Worm (Caenorhabditis elegans): ENCODE measurements around the gene M02G9.4.

The M02G9.4 gene

DNA sequence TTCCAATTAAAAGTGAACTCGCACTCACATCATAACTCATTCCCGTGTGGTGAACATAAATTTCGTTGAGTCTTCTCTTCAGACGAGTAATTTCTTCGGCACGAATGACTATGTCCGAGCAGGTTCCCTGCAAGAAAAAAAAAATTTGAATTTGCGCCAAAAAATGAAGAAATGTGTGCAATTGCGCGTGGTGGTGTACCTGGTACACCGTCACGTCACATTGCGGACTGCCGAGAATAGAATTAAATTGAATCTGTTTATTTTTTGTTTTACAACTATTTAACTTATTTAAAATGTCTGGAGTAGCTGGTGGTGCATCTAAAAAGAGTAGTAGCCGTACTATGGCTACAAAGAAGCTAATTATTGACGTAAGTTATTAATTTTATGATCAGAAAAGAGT, 16.2 kb upstream of the M02G9.4 start, which contains the start of gene mdt-22 (continued):
- peak; percentile 34 for TF ChIP-seq ceh-30 (tag; optimal IDR thresholded peaks at IDR 0.05)
- TF ChIP-seq hlh-30 (tag; optimal IDR thresholded peaks at IDR 0.05; ENCODE audit: insufficient read depth) = no peak
- no peak for TF ChIP-seq fkh-6 (tag; optimal IDR thresholded peaks at IDR 0.05)
- no peak for TF ChIP-seq fkh-10 (GFP tag; optimal IDR thresholded peaks at IDR 0.05)
- peak; percentile 3 for TF ChIP-seq sox-4 (tag; optimal IDR thresholded peaks at IDR 0.05)
- no peak for TF ChIP-seq odd-2 (tag; optimal IDR thresholded peaks at IDR 0.05)
- no peak for TF ChIP-seq pha-4 (tag; optimal IDR thresholded peaks at IDR 0.05)
- peak; percentile 38 for TF ChIP-seq C08G9.2 (tag; optimal IDR thresholded peaks at IDR 0.05)
- peak; percentile 45 for TF ChIP-seq ceh-18 (tag; optimal IDR thresholded peaks at IDR 0.05)
- no peak for TF ChIP-seq ceh-22 (tag; optimal IDR thresholded peaks at IDR 0.05)
- TF ChIP-seq sdc-2 (tag; optimal IDR thresholded peaks at IDR 0.05) = no peak
- TF ChIP-seq K02D7.2 (tag; optimal IDR thresholded peaks at IDR 0.05) = no peak
- TF ChIP-seq elt-2 (tag; optimal IDR thresholded peaks at IDR 0.05) = peak; percentile 22
- no peak for TF ChIP-seq ceh-19 (GFP tag; optimal IDR thresholded peaks at IDR 0.05)
- no peak for TF ChIP-seq hlh-8 (tag; optimal IDR thresholded peaks at IDR 0.05)
- no peak for TF ChIP-seq tbx-7 (tag; optimal IDR thresholded peaks at IDR 0.05)
- TF ChIP-seq che-1 (tag; optimal IDR thresholded peaks at IDR 0.05) = no peak
- no peak for TF ChIP-seq nhr-11 (tag; optimal IDR thresholded peaks at IDR 0.05)
- TF ChIP-seq ttx-3 (tag; optimal IDR thresholded peaks at IDR 0.05) = no peak
- no peak for TF ChIP-seq ztf-16 (tag; optimal IDR thresholded peaks at IDR 0.05)
- no peak for TF ChIP-seq mec-3 (tag; optimal IDR thresholded peaks at IDR 0.05; ENCODE audit: borderline replicate concordance)
- peak; percentile 13 for TF ChIP-seq pha-2 (tag; optimal IDR thresholded peaks at IDR 0.05)
- TF ChIP-seq unc-42 (tag; optimal IDR thresholded peaks at IDR 0.05) = peak; percentile 83
- no peak for TF ChIP-seq madf-2 (tag; optimal IDR thresholded peaks at IDR 0.05)
- TF ChIP-seq ceh-6 (GFP tag; optimal IDR thresholded peaks at IDR 0.05) = no peak
- no peak for TF ChIP-seq gmeb-2 (tag; optimal IDR thresholded peaks at IDR 0.05)
- no peak for TF ChIP-seq K09A11.1 (tag; optimal IDR thresholded peaks at IDR 0.05; ENCODE audit: insufficient read depth)
- TF ChIP-seq pat-9 (tag; optimal IDR thresholded peaks at IDR 0.05) = peak; percentile 45
- TF ChIP-seq pax-1 (tag; optimal IDR thresholded peaks at IDR 0.05) = no peak
- TF ChIP-seq ref-2 (tag; optimal IDR thresholded peaks at IDR 0.05) = peak; percentile 51
- no peak for TF ChIP-seq hlh-6 (tag; optimal IDR thresholded peaks at IDR 0.05)
- TF ChIP-seq C38D4.7 (GFP tag; optimal IDR thresholded peaks at IDR 0.05) = no peak
- TF ChIP-seq dve-1 (tag; optimal IDR thresholded peaks at IDR 0.05) = no peak
- TF ChIP-seq syd-9 (tag; optimal IDR thresholded peaks at IDR 0.05) = no peak
- no peak for TF ChIP-seq ama-1 (optimal IDR thresholded peaks at IDR 0.05)
- TF ChIP-seq tbx-2 (tag; optimal IDR thresholded peaks at IDR 0.05) = peak; percentile 62
- TF ChIP-seq ceh-14 (tag; optimal IDR thresholded peaks at IDR 0.05) = peak; percentile 64
- no peak; the same call in 1 of the 2 replicates for TF ChIP-seq unc-3 (GFP tag; conservative IDR thresholded peaks at IDR 0.05)
- no peak for TF ChIP-seq unc-3 (tag; optimal IDR thresholded peaks at IDR 0.05)
- TF ChIP-seq eyg-1 (tag; optimal IDR thresholded peaks at IDR 0.05) = no peak
- TF ChIP-seq pqm-1 (tag; optimal IDR thresholded peaks at IDR 0.05) = no peak
- no peak for TF ChIP-seq T23F11.4 (GFP tag; optimal IDR thresholded peaks at IDR 0.05)

DNA sequence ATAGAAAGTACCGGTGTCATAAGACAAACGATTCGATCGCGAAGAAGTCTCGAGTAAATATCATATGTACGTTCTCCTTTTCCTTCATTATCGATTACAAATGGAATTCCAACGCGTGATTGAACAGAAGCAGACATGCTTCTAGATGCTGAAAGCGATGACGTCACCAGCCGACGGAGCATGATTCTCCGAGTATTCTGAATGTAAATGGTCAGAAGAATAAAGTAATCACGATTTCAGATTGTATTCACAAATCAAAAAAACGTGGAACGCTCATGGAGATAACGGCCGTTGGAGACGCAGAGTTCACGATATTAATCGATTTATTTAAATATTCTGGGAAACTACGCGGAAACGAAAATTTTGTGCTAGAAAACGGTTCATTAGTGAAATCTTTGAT, 14.5 kb upstream of the M02G9.4 start, which contains the start of gene clpp-1:
Gene clpp-1 (minus strand): TSS at position 197 of the 400 bp plus-strand sequence.
- TF ChIP-seq pha-2 (tag; optimal IDR thresholded peaks at IDR 0.05) (no peak), pat-9 (tag; optimal IDR thresholded peaks at IDR 0.05) (no peak), eyg-1 (tag; optimal IDR thresholded peaks at IDR 0.05) (no peak), ref-2 (tag; optimal IDR thresholded peaks at IDR 0.05) (no peak)

Data from whole organism, late embryonic.